Worm (Caenorhabditis elegans): ENCODE measurements around the gene F20C5.6.

DNA sequence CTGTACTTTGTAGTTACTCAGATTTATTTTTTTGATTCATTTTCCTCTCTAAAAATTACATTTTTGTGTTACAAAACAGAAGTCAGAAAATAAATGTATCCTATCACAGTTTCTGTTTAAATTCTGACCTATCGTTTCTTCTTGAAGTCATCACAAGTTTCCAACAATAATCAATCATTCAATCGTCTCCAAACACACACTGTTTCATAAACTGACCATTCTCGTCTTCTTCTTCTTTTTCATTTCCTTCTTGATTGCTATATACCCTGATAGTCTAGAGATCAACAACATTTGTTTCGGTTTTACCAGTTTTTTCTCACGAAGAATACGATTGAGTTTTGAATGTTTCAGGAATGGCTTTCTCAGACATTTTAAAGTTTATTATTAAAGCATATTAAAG lies 42.2 kb upstream of the F20C5.6 start:
- TF ChIP-seq hmg-4 (GFP tag; optimal IDR thresholded peaks at IDR 0.05), result no peak
- no peak for TF ChIP-seq sea-1 (GFP tag; conservative IDR thresholded peaks at IDR 0.05)
- no peak for TF ChIP-seq ama-1 (optimal IDR thresholded peaks at IDR 0.05)
- no peak for TF ChIP-seq ets-7 (tag; optimal IDR thresholded peaks at IDR 0.05)
- TF ChIP-seq tbx-11 (GFP tag; IDR thresholded peaks at IDR 0.05), result no peak
- TF ChIP-seq pes-1 (GFP tag; IDR thresholded peaks at IDR 0.05), result no peak
- TF ChIP-seq F13C5.2 (tag; optimal IDR thresholded peaks at IDR 0.05), result no peak
- TF ChIP-seq hnd-1 (tag; optimal IDR thresholded peaks at IDR 0.05), result no peak
